Worm (Caenorhabditis elegans): ENCODE results near the gene F53B2.5.

F53B2.5 gene

DNA sequence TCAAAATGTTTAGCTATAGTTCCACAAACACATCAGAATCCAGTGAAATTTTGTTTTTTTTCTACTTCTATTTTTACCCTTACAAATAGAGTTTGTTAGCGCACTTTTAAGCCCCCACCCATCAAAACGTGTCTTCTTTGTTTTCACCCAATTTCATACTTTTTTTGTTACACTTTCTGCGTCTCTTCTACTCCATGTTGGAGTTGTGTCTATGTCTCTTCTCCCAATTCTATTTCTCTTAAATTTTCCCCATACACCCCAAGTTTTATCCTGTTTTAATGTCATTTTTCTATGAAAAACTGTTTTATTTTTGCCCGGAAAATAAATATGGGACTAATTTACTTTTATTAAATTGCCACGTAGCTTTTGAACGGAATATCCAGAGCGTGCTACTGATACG, 14.4 kb upstream of the F53B2.5 start:
- TF ChIP-seq R02D3.7 (tag; optimal IDR thresholded peaks at IDR 0.05): no peak
- peak; percentile 24 for TF ChIP-seq crh-2 (tag; optimal IDR thresholded peaks at IDR 0.05)
- TF ChIP-seq unc-55 (GFP tag; optimal IDR thresholded peaks at IDR 0.05): peak; percentile 50

DNA sequence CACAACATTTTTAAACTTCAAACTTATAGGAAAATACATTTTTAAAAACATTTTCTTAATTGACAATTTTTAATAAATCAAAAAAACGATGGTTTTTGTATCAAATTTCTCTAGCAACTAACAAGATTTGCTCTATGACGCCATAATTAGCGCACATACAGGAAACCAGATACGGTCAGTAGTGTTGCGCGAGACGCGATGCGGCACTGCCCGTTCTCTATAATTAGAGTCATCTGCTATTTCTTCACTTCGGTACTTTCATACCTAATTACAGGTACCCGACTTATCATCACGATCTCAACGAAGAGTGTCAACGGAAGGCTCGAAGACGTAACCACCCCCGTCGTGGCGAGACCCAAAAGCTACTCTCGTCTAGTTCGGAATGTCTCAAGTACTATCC, 13.7 kb upstream of the F53B2.5 start:
- TF ChIP-seq ZK546.5 (tag; optimal IDR thresholded peaks at IDR 0.05) (no peak), lin-13 (GFP tag; optimal IDR thresholded peaks at IDR 0.05) (no peak), crh-2 (tag; optimal IDR thresholded peaks at IDR 0.05) (no peak), ceh-82 (tag; optimal IDR thresholded peaks at IDR 0.05) (no peak), alr-1 (tag; optimal IDR thresholded peaks at IDR 0.05) (no peak), ztf-1 (GFP tag; conservative IDR thresholded peaks at IDR 0.05) (no peak), ztf-11 (tag; optimal IDR thresholded peaks at IDR 0.05) (no peak), R02D3.7 (tag; optimal IDR thresholded peaks at IDR 0.05) (no peak), nhr-12 (tag; optimal IDR thresholded peaks at IDR 0.05) (no peak), Y55F3AM.14 (GFP tag; optimal IDR thresholded peaks at IDR 0.05) (no peak), nhr-21 (tag; optimal IDR thresholded peaks at IDR 0.05) (no peak), nhr-77 (tag; optimal IDR thresholded peaks at IDR 0.05) (no peak), sma-9 (GFP tag; optimal IDR thresholded peaks at IDR 0.05) (no peak), sma-9 (tag; optimal IDR thresholded peaks at IDR 0.05) (no peak), nhr-10 (tag; optimal IDR thresholded peaks at IDR 0.05) (no peak), elt-3 (tag; optimal IDR thresholded peaks at IDR 0.05) (no peak)

DNA sequence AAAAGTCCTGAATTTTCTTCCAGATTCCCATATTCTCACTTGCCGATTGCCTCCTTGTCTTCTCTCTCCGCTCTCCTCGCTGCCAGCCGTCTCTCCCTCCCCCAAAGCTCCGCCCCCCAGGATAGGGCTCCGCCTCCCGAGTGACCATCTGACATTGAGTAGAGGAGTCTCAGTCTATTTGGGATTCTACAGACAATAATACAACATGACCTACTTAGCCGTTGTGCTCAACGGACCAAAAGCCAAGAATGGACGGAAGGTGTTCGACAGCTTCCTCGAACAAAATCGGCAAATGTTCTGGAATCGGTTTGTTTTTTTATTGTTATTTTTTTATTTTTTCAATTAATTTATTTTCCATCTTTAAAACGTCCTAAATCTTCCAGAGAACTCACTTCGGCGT, 11.1 kb upstream of the F53B2.5 start, which contains the start of gene ham-1:
Gene ham-1 (plus strand): TSS at position 173 of the 400 bp plus-strand sequence.
- no peak for TF ChIP-seq elt-1 (tag; optimal IDR thresholded peaks at IDR 0.05)
- no peak for TF ChIP-seq ZK546.5 (tag; optimal IDR thresholded peaks at IDR 0.05)
- no peak for TF ChIP-seq lsy-2 (tag; optimal IDR thresholded peaks at IDR 0.05)
- no peak for TF ChIP-seq mbf-1 (tag; optimal IDR thresholded peaks at IDR 0.05)
- no peak for TF ChIP-seq ztf-11 (tag; optimal IDR thresholded peaks at IDR 0.05)
- no peak for TF ChIP-seq ztf-4 (tag; optimal IDR thresholded peaks at IDR 0.05)
- TF ChIP-seq ceh-82 (tag; optimal IDR thresholded peaks at IDR 0.05): no peak
- no peak for TF ChIP-seq nhr-10 (tag; optimal IDR thresholded peaks at IDR 0.05)
- no peak for TF ChIP-seq alr-1 (tag; optimal IDR thresholded peaks at IDR 0.05)
- no peak for TF ChIP-seq nhr-11 (tag; optimal IDR thresholded peaks at IDR 0.05)
- TF ChIP-seq mdl-1 (tag; optimal IDR thresholded peaks at IDR 0.05): no peak
- TF ChIP-seq sem-4 (tag; optimal IDR thresholded peaks at IDR 0.05): no peak
- no peak for TF ChIP-seq R02D3.7 (tag; optimal IDR thresholded peaks at IDR 0.05)
- no peak for TF ChIP-seq nhr-6 (tag; optimal IDR thresholded peaks at IDR 0.05)
- no peak for TF ChIP-seq unc-55 (GFP tag; optimal IDR thresholded peaks at IDR 0.05)
- no peak for TF ChIP-seq nhr-77 (tag; optimal IDR thresholded peaks at IDR 0.05)
- no peak for TF ChIP-seq Y55F3AM.14 (GFP tag; optimal IDR thresholded peaks at IDR 0.05)
- TF ChIP-seq C34F6.9 (tag; optimal IDR thresholded peaks at IDR 0.05): no peak

DNA sequence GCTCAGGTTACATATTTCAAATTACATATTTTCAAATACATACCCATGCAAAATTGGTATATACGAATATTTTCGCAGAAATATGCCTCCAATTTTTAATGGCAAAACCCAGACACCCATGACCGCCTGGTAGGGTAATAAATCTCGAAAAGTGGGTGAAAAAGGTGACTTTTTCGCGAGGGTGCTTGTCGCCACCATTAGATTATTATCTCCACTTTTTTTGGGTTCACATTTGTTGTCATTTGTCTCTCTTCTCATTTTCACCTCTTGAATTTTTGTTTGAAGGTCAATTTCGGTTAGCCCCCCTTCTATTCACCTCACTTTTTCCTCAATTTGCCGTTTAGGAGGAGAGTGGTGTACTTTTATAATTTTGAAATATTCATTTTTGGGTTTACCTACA, 9.3 kb upstream of the F53B2.5 start:
- TF ChIP-seq nhr-25 (tag; optimal IDR thresholded peaks at IDR 0.05): peak; percentile 16
- peak; percentile 73 for TF ChIP-seq ceh-16 (tag; optimal IDR thresholded peaks at IDR 0.05)
- no peak for TF ChIP-seq mdl-1 (tag; optimal IDR thresholded peaks at IDR 0.05)

DNA sequence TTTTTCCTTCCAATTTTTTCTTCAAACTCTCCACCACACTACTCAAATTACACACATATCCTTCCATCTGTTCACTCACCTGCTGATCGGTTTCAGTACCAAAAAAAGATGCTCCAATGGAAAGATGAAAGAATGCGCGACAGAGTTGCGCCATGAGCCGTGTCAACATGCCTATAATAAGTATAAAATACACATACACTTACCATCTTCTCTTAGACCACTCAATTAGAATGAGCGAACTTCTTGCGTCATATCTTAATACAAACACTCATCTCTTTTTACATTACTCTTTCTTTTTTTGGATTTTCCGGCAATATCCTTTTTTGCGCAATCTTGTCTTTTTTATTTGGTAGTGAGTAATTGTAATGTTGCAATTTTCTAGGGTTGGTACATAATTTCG, 6.7 kb upstream of the F53B2.5 start:
- TF ChIP-seq lin-13 (GFP tag; optimal IDR thresholded peaks at IDR 0.05) (no peak), dmd-4 (tag; optimal IDR thresholded peaks at IDR 0.05) (no peak), ztf-1 (GFP tag; conservative IDR thresholded peaks at IDR 0.05) (no peak), ZK546.5 (tag; optimal IDR thresholded peaks at IDR 0.05) (no peak), mbf-1 (tag; optimal IDR thresholded peaks at IDR 0.05) (no peak)

DNA sequence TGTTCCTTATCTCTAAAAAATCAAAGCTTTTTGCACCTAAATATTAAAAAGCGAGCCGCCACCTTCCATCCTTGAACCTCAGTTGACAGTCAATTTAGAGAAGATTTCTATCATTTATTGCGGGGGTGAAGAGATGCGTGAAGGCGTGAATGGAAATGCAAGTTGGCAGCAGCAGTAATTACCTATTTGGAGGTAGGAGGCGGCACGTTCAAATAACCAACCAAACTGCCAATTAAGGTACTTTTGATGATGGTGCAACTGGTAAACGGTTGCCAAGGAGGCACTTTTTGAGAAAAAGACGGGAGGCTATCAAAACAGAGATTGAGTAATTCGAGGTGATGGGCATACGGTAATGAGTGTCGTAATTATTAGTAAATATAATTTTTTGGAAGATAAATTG, 5.4 kb upstream of the F53B2.5 start:
- TF ChIP-seq unc-55 (GFP tag; optimal IDR thresholded peaks at IDR 0.05): no peak
- no peak for TF ChIP-seq fos-1 (tag; optimal IDR thresholded peaks at IDR 0.05)
- no peak for TF ChIP-seq mdl-1 (tag; optimal IDR thresholded peaks at IDR 0.05)
- no peak for TF ChIP-seq nhr-10 (tag; optimal IDR thresholded peaks at IDR 0.05)
- TF ChIP-seq nhr-6 (tag; optimal IDR thresholded peaks at IDR 0.05): no peak
- no peak for TF ChIP-seq lin-39 (tag; optimal IDR thresholded peaks at IDR 0.05)
- TF ChIP-seq egl-27 (tag; optimal IDR thresholded peaks at IDR 0.05): no peak
- TF ChIP-seq nhr-25 (tag; optimal IDR thresholded peaks at IDR 0.05): no peak
- TF ChIP-seq nhr-77 (tag; optimal IDR thresholded peaks at IDR 0.05): no peak
